Fruit fly (Drosophila melanogaster) whole organism, embryonic: Measurements from ENCODE around the gene CG11470.

Experiments
- CG30020 ChIP-seq: fragments of 200-800 bp; optimal IDR thresholded peaks from 2 replicates; lab custom pipeline; 2019; ENCODE audit warnings: missing biosample characterization, mild to moderate bottlenecking, missing genetic modification characterization, moderate library complexity
- CG32767 ChIP-seq: fragments of 200-800 bp; sonication (Bioruptor generic); IDR thresholded peaks from 2 replicates; pipeline ENCODE4 v1.3.6; 2022; ENCODE audit warnings: missing biosample characterization, missing genetic modification characterization
- CG3847 ChIP-seq: fragments of 200-800 bp; sonication (Bioruptor generic); IDR thresholded peaks from 2 replicates; pipeline ENCODE4 v1.3.6; 2022; ENCODE audit warnings: missing biosample characterization, missing genetic modification characterization
- dm ChIP-seq: fragments of 200-800 bp; sonication (Bioruptor generic); optimal IDR thresholded peaks from 3 replicates; lab custom pipeline; 2016; ENCODE audit warnings: missing biosample characterization, missing genetic modification characterization
- jing ChIP-seq: fragments of 200-800 bp; sonication (Bioruptor generic); optimal IDR thresholded peaks from 2 replicates; lab custom pipeline; 2018; ENCODE audit warnings: missing biosample characterization, mild to moderate bottlenecking, missing genetic modification characterization
- pnt ChIP-seq: fragments of 200-800 bp; sonication (Bioruptor generic); optimal IDR thresholded peaks from 3 replicates; lab custom pipeline; 2016; ENCODE audit warnings: missing biosample characterization, missing genetic modification characterization
- prd ChIP-seq, 3 experiments: fragments of >200 bp in 2 of 3; fragments of 200-800 bp in 1 of 3; sonication (Bioruptor generic) in 1 of 3; optimal IDR thresholded peaks in 2 of 3; IDR thresholded peaks in 1 of 3; 2 replicates in 2 of 3; 3 replicates in 1 of 3; pipeline versions ENCODE4 v1.3.6 to Lab custom; 2017 to 2022; ENCODE audit warnings: missing biosample characterization in 1 of 3, missing genetic modification characterization in 1 of 3
- sc ChIP-seq, 3 experiments: fragments of >200 bp in 2 of 3; fragments of 200-800 bp in 1 of 3; sonication (Bioruptor generic) in 1 of 3; optimal IDR thresholded peaks; 2 replicates in 2 of 3; 3 replicates in 1 of 3; lab custom pipeline; 2017; ENCODE audit warnings: mild to moderate bottlenecking in 1 of 3, missing biosample characterization in 1 of 3, missing genetic modification characterization in 1 of 3, missing genetic modification reagents in 1 of 3

DNA sequence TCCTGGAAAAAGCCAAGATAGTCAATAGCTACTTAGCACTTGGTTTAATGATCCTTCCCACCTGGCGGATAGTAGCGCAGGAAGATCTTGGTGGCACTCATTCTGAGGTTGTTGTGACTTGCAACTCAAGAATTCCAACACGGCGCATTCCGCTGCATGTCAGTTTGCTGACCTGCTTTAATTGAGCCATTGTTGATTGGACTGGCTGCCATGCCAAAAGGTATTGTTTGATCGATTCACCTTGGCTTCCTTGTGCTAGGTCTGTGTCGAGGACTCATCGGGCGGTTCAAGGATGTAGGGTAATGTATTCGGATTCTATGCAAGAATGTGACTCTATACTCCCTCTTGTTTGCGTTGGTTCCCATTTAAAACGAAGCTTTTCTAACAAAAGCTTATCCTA, 11.2 kb upstream of the CG11470 start, which contains the start of gene CG7568:
- TF ChIP-seq CG30020 (tag; lab: Kevin White, UChicago) (no peak), pnt (GFP tag; lab: Kevin White, UChicago) (no peak), jing (GFP tag; lab: Kevin White, UChicago) (no peak), CG3847 (GFP tag; lab: Robert Waterston, UW) (no peak), sc (optimal IDR thresholded peaks at IDR 0.05; lab: Kevin White, UChicago) (no peak), sc (GFP tag; optimal IDR thresholded peaks at IDR 0.05; lab: Kevin White, UChicago) (no peak), dm (no peak), CG32767 (GFP tag; lab: Robert Waterston, UW) (no peak), prd (optimal IDR thresholded peaks at IDR 0.05; lab: Kevin White, UChicago) (no peak), prd (GFP tag; IDR thresholded peaks at IDR 0.05; lab: Robert Waterston, UW) (no peak)
